Worm (Caenorhabditis elegans): ENCODE results near the gene W06F12.3.
"Not testable (repeated sequence)": the region's sequence is repeated elsewhere in the genome, so short reads cannot be mapped to it uniquely, and the experiment has no call there.

The W06F12.3 gene

ce11 chrIII:13733833-13734232 lies 997 bp upstream of the W06F12.3 start:
- no peak for TF ChIP-seq nhr-77 (tag; optimal IDR thresholded peaks at IDR 0.05)
- peak; percentile 29 for TF ChIP-seq jun-1 (tag; optimal IDR thresholded peaks at IDR 0.05)
- TF ChIP-seq egl-27 (tag; optimal IDR thresholded peaks at IDR 0.05): no peak
- TF ChIP-seq lsy-12 (tag; optimal IDR thresholded peaks at IDR 0.05): no peak
- TF ChIP-seq pqm-1 (tag; optimal IDR thresholded peaks at IDR 0.05): peak; percentile 85
- peak; percentile 30 for TF ChIP-seq pha-4 (tag; optimal IDR thresholded peaks at IDR 0.05)
- TF ChIP-seq snpc-4 (tag; optimal IDR thresholded peaks at IDR 0.05): no peak
- TF ChIP-seq fos-1 (tag; optimal IDR thresholded peaks at IDR 0.05): no peak
- peak; percentile 92 for TF ChIP-seq elt-2 (tag; optimal IDR thresholded peaks at IDR 0.05)

- TF ChIP-seq nhr-12 (tag; optimal IDR thresholded peaks at IDR 0.05) (no peak), lin-15B (tag; optimal IDR thresholded peaks at IDR 0.05) (no peak), nhr-11 (tag; optimal IDR thresholded peaks at IDR 0.05) (no peak), ceh-28 (tag; optimal IDR thresholded peaks at IDR 0.05) (no peak), mdl-1 (tag; optimal IDR thresholded peaks at IDR 0.05) (no peak), egl-27 (tag; optimal IDR thresholded peaks at IDR 0.05) (no peak), R02D3.7 (tag; optimal IDR thresholded peaks at IDR 0.05) (no peak), nfya-1 (tag; optimal IDR thresholded peaks at IDR 0.05; ENCODE audit: insufficient read depth) (no peak), nhr-28 (tag; optimal IDR thresholded peaks at IDR 0.05) (no peak), aly-2 (tag; optimal IDR thresholded peaks at IDR 0.05) (no peak), daf-12 (tag; optimal IDR thresholded peaks at IDR 0.05) (no peak), pqm-1 (tag; optimal IDR thresholded peaks at IDR 0.05) (no peak)
These were observed 6.6 kb downstream of the W06F12.3 start for ce11 chrIII:13741410-13741809.

- TF ChIP-seq fkh-10 (GFP tag; optimal IDR thresholded peaks at IDR 0.05): no peak
- TF ChIP-seq nhr-25 (tag; optimal IDR thresholded peaks at IDR 0.05): peak; percentile 59
- TF ChIP-seq nfya-1 (tag; optimal IDR thresholded peaks at IDR 0.05; ENCODE audit: insufficient read depth): peak; percentile 12
These were observed 7.2 kb downstream of the W06F12.3 start for ce11 chrIII:13742028-13742427.

DNA sequence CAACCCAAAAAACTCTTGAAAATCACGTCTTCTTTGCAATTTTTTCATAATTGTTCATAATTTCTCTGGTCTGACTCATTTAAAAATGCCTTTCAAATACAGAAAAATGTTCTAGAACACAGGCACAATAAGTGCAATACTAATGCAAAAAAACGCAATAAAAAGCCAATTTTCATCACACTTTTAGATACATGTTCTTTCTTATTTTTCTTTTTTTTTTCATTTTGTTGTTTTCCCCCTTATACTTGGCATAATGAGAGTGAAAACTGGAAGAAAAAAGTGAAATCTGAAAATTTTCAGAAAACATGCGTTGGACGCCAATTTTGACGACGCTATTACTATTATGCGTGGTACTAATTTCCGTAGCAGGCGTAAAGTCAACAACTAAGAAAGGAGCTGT lies 9.1 kb downstream of the W06F12.3 start, which contains the start of gene tyr-2:
Gene tyr-2 (plus strand): TSS at position 301 of the 400 bp plus-strand sequence.
- no peak for TF ChIP-seq nhr-11 (tag; optimal IDR thresholded peaks at IDR 0.05)
- TF ChIP-seq lin-39 (tag; optimal IDR thresholded peaks at IDR 0.05): no peak
- TF ChIP-seq nhr-28 (tag; optimal IDR thresholded peaks at IDR 0.05): no peak
- no peak for TF ChIP-seq ceh-28 (tag; optimal IDR thresholded peaks at IDR 0.05)
- TF ChIP-seq unc-39 (tag; optimal IDR thresholded peaks at IDR 0.05): no peak
- no peak for TF ChIP-seq fkh-10 (GFP tag; optimal IDR thresholded peaks at IDR 0.05)
- TF ChIP-seq eor-1 (tag; optimal IDR thresholded peaks at IDR 0.05): no peak
- no peak for TF ChIP-seq nhr-77 (tag; optimal IDR thresholded peaks at IDR 0.05)
- no peak for TF ChIP-seq elt-2 (tag; optimal IDR thresholded peaks at IDR 0.05)
- TF ChIP-seq skn-1 (tag; optimal IDR thresholded peaks at IDR 0.05): no peak
- TF ChIP-seq pha-4 (tag; optimal IDR thresholded peaks at IDR 0.05): no peak
- no peak for TF ChIP-seq lsy-12 (tag; optimal IDR thresholded peaks at IDR 0.05)
- TF ChIP-seq ZK546.5 (tag; optimal IDR thresholded peaks at IDR 0.05): no peak
- no peak for TF ChIP-seq ceh-16 (tag; optimal IDR thresholded peaks at IDR 0.05)

DNA sequence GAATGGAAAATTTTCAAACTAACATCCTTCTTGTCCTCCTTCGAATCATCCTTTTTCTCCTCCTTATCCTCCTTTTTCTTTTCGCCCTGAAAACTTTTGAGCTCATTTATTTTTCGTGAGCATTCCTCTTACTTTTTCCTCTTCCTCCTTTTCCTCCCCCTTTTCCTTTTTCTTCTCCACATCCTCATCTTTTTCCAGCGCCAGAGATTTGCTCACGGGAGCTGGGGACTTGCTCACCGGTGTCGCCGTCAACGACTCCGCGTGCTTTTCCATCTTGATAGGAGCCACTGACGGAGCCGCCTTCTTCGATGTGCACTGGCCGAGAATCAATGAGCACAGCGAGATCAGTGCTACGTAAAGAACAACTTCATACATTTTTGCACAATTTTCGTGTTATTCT lies 13.5 kb downstream of the W06F12.3 start, which contains the start of gene K08E3.2:
Gene K08E3.2 (minus strand): TSS at position 375 of the 400 bp plus-strand sequence.
- TF ChIP-seq daf-12 (tag; optimal IDR thresholded peaks at IDR 0.05) (no peak), nhr-76 (tag; optimal IDR thresholded peaks at IDR 0.05) (no peak)

DNA sequence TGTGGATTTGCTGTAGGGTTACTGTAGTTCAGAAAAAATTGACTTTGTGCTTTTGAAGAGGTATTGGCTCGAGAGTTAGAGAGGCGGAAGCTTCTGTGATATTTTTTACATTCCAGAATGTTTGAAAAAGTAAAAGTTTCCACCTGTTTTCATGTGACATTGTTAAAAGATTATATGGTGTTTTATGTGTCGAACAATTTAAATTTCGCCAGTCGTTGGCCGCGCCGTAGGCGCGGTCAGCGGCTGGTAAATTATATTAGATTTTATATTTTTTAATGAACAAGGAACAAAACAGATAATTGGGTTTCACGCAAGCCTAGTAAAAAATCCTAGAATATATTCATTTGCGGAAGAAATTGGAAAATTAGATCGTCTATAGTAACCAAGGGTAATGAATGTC lies 16.3 kb downstream of the W06F12.3 start, which contains the start of gene mlc-7:
Gene mlc-7 (plus strand): TSS at position 301 of the 400 bp plus-strand sequence.
- TF ChIP-seq nhr-11 (tag; optimal IDR thresholded peaks at IDR 0.05); elt-2 (tag; optimal IDR thresholded peaks at IDR 0.05); unc-62 (GFP tag; optimal IDR thresholded peaks at IDR 0.05): not testable (repeated sequence)

DNA sequence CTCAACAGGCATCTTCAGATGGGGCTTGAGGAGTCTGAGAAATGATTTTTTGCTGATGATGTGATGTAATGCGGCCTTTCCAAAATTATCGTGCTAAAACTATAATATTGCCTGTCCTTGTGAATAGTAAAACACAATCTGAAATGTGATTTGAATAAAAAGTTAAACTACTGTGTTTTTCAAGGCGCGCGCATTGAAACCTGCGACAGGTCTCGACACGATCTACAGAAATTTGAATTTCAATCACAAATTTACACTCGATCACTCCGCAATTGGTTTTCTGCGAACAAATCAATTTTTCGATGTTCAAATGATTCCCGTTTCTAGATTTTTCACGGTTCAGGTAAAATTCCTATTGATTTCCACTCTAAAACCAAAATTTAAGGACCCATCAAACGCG lies 20.9 kb downstream of the W06F12.3 start, which contains the start of gene toca-2:
Gene toca-2 (plus strand): TSS at position 208 of the 400 bp plus-strand sequence.
- TF ChIP-seq nhr-12 (tag; optimal IDR thresholded peaks at IDR 0.05): no peak
- TF ChIP-seq ZK546.5 (tag; optimal IDR thresholded peaks at IDR 0.05): no peak
- no peak for TF ChIP-seq nhr-11 (tag; optimal IDR thresholded peaks at IDR 0.05)
- no peak for TF ChIP-seq lin-39 (tag; optimal IDR thresholded peaks at IDR 0.05)

Data from whole organism, L3 larva.